Worm (Caenorhabditis elegans): ENCODE data around the gene srd-47.

srd-47 gene

DNA sequence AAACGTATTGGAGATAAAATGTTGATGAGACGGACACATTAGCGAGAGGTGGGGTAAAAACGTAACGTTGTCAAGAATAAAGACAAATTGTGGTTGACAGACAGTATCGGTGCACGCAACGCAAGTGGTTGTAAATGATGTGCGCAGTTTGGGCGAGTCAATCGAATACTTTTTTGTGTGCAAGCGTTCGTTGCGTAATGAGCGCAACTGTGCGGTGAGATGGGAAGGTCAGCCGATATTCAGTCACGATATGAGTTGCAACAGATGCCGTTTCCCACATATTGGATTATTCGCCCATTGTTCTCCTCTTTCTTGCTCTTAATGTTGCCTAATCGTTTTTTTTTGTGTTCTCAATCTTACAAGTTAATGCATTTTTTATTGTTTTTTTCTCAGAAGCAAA, 12.7 kb upstream of the srd-47 start, which contains the start of gene ceh-40:
TSS of gene ceh-40 (minus strand) at position 41 of the 400 bp plus-strand sequence.
- TF ChIP-seq pqm-1 (tag; optimal IDR thresholded peaks at IDR 0.05), result no peak
- no peak for TF ChIP-seq lin-15B (tag; optimal IDR thresholded peaks at IDR 0.05)
- no peak for TF ChIP-seq nhr-11 (tag; optimal IDR thresholded peaks at IDR 0.05)
- TF ChIP-seq egl-27 (tag; optimal IDR thresholded peaks at IDR 0.05), result no peak
- no peak for TF ChIP-seq elt-3 (tag; optimal IDR thresholded peaks at IDR 0.05)
- no peak for TF ChIP-seq nhr-76 (tag; optimal IDR thresholded peaks at IDR 0.05)
- no peak for TF ChIP-seq fos-1 (tag; optimal IDR thresholded peaks at IDR 0.05)
- no peak for TF ChIP-seq eor-1 (tag; optimal IDR thresholded peaks at IDR 0.05)
- TF ChIP-seq nhr-237 (tag; optimal IDR thresholded peaks at IDR 0.05), result no peak
- no peak for TF ChIP-seq lin-39 (tag; optimal IDR thresholded peaks at IDR 0.05)
- no peak for TF ChIP-seq jun-1 (tag; optimal IDR thresholded peaks at IDR 0.05)
- no peak for TF ChIP-seq nhr-12 (tag; optimal IDR thresholded peaks at IDR 0.05)
- no peak for TF ChIP-seq ceh-9 (tag; optimal IDR thresholded peaks at IDR 0.05)
- TF ChIP-seq aly-2 (tag; optimal IDR thresholded peaks at IDR 0.05), result no peak
- TF ChIP-seq tbx-2 (tag; optimal IDR thresholded peaks at IDR 0.05), result no peak
- no peak for TF ChIP-seq unc-62 (GFP tag; optimal IDR thresholded peaks at IDR 0.05)

DNA sequence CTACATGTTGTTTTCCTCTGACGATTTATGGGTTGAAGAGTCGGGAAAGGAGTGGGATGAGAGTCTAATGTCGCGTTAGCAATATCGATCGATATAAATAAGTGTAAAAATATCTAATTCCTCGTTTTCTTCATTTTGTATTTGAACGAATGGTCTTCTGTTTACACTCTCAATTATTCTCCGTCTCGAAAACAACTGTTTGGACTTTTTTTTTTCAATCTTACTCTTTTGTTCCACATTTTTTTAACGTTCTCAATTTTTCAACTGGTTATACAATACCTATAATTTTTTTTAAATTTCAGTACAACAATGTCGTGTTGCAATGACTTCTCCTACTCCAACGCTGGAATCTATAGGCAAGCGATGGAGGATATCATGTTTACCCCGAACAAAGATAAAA, 12.1 kb upstream of the srd-47 start, which contains the start of gene F17A2.13:
TSS of gene F17A2.13 (plus strand) at position 301 of the 400 bp plus-strand sequence.
- TF ChIP-seq zag-1 (tag; optimal IDR thresholded peaks at IDR 0.05), result no peak
- no peak for TF ChIP-seq nhr-11 (tag; optimal IDR thresholded peaks at IDR 0.05)
- TF ChIP-seq nhr-12 (tag; optimal IDR thresholded peaks at IDR 0.05), result no peak
- no peak for TF ChIP-seq lin-39 (tag; optimal IDR thresholded peaks at IDR 0.05)
- TF ChIP-seq nhr-23 (tag; optimal IDR thresholded peaks at IDR 0.05), result no peak
- no peak for TF ChIP-seq R02D3.7 (tag; optimal IDR thresholded peaks at IDR 0.05)

DNA sequence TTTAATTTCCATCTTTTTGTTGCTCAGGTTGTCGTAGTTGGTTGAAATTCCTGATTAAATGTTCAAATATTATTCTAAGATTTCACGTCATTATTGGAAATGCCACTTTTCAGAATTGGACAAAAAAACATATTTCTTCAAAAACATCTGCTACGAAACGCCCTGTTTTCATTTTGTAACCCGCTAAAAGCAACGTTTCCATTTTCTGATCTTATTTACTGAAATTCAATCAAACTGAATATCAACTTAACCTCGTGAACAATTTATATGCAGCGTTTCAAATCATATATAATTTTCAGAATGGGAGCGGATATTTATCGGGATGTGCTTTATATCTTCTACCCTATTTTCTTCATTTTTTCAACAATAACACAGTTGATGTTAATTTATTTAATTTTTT, 10.0 kb upstream of the srd-47 start, which contains the start of gene srd-40:
TSS of gene srd-40 (plus strand) at position 301 of the 400 bp plus-strand sequence.
- no peak for TF ChIP-seq nhr-76 (tag; optimal IDR thresholded peaks at IDR 0.05)
- no peak for TF ChIP-seq mml-1 (tag; optimal IDR thresholded peaks at IDR 0.05)

DNA sequence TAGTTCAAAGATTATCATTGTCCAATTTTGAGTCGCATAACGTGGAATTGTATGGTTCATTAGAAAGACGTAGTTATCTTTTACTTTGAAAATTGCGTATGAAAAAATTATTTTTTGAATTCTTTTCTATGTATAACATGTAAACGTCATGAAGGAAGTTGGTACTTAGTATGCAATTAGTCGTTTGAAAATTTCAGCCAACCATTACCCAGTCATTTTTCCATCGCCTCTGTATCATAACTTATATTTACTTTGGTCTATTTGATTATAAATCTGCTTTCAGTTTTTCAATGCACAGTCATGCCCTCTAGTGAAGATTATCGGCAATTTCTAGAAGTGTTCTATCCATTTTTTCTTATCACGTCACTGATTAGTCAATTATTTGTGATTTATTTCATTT, 7.0 kb upstream of the srd-47 start, which contains the start of gene srd-41:
TSS of gene srd-41 (plus strand) at position 301 of the 400 bp plus-strand sequence.
- no peak for TF ChIP-seq nhr-11 (tag; optimal IDR thresholded peaks at IDR 0.05)
- TF ChIP-seq lin-39 (tag; optimal IDR thresholded peaks at IDR 0.05), result no peak
- TF ChIP-seq pha-4 (tag; optimal IDR thresholded peaks at IDR 0.05), result no peak
- TF ChIP-seq mml-1 (tag; optimal IDR thresholded peaks at IDR 0.05), result no peak
- no peak for TF ChIP-seq nhr-67 (tag; optimal IDR thresholded peaks at IDR 0.05)
- no peak for TF ChIP-seq nhr-25 (tag; optimal IDR thresholded peaks at IDR 0.05)
- no peak for TF ChIP-seq pqm-1 (tag; optimal IDR thresholded peaks at IDR 0.05)
- no peak for TF ChIP-seq unc-39 (tag; optimal IDR thresholded peaks at IDR 0.05)
- no peak for TF ChIP-seq ztf-11 (tag; optimal IDR thresholded peaks at IDR 0.05)
- no peak for TF ChIP-seq nhr-12 (tag; optimal IDR thresholded peaks at IDR 0.05)
- no peak for TF ChIP-seq unc-62 (GFP tag; optimal IDR thresholded peaks at IDR 0.05)
- no peak for TF ChIP-seq zag-1 (tag; optimal IDR thresholded peaks at IDR 0.05)
- no peak for TF ChIP-seq snpc-4 (tag; optimal IDR thresholded peaks at IDR 0.05)
- no peak for TF ChIP-seq hmg-11 (tag; optimal IDR thresholded peaks at IDR 0.05)
- TF ChIP-seq ceh-9 (tag; optimal IDR thresholded peaks at IDR 0.05), result no peak

DNA sequence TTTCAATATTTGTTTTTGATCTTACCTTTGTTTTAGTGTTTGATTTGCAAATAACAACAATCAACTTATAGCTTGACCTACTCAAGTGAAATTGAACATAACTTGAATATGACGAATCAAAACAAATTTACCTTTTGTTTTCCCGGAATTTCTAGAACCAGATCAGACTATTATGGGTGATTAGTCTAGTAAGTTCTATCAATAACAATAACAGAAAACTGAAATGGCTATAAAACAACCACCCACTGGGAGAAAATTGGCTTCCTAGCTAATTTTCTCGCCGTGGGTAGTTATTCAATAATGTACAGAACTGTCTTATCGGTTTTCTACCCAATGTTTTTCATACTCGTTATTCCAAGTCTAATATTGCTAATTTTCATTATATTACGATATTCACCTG, 4.8 kb upstream of the srd-47 start, which contains the start of gene srd-45:
TSS of gene srd-45 (plus strand) at position 301 of the 400 bp plus-strand sequence.
- TF ChIP-seq nhr-237 (tag; optimal IDR thresholded peaks at IDR 0.05), result no peak
- TF ChIP-seq unc-62 (GFP tag; optimal IDR thresholded peaks at IDR 0.05), result no peak
- TF ChIP-seq ceh-16 (tag; optimal IDR thresholded peaks at IDR 0.05), result no peak
- TF ChIP-seq fkh-10 (GFP tag; optimal IDR thresholded peaks at IDR 0.05), result no peak
- no peak for TF ChIP-seq nhr-23 (tag; optimal IDR thresholded peaks at IDR 0.05)
- no peak for TF ChIP-seq nhr-28 (tag; optimal IDR thresholded peaks at IDR 0.05)
- no peak for TF ChIP-seq ceh-28 (tag; optimal IDR thresholded peaks at IDR 0.05)
- TF ChIP-seq nhr-43 (tag; optimal IDR thresholded peaks at IDR 0.05; ENCODE audit: poor library complexity, severe bottlenecking), result no peak
- TF ChIP-seq pqm-1 (tag; optimal IDR thresholded peaks at IDR 0.05), result no peak
- no peak for TF ChIP-seq unc-39 (tag; optimal IDR thresholded peaks at IDR 0.05)
- no peak for TF ChIP-seq ceh-9 (tag; optimal IDR thresholded peaks at IDR 0.05)
- no peak for TF ChIP-seq nhr-67 (tag; optimal IDR thresholded peaks at IDR 0.05)
- no peak for TF ChIP-seq lin-15B (tag; optimal IDR thresholded peaks at IDR 0.05)
- no peak for TF ChIP-seq ZK546.5 (tag; optimal IDR thresholded peaks at IDR 0.05)
- TF ChIP-seq mdl-1 (tag; optimal IDR thresholded peaks at IDR 0.05), result no peak
- TF ChIP-seq pha-4 (tag; optimal IDR thresholded peaks at IDR 0.05), result no peak
- TF ChIP-seq ztf-4 (tag; optimal IDR thresholded peaks at IDR 0.05), result no peak
- no peak for TF ChIP-seq elt-3 (tag; optimal IDR thresholded peaks at IDR 0.05)
